Fruit fly (Drosophila melanogaster) whole organism, embryonic: Measurements from ENCODE around the gene Atg2.

Experiments
- ATbp ChIP-seq: fragments of 200-800 bp; sonication (Bioruptor generic); optimal IDR thresholded peaks from 2 replicates; lab custom pipeline; 2017; ENCODE audit warnings: missing biosample characterization, mild to moderate bottlenecking, missing genetic modification characterization, missing genetic modification reagents
- Ada2b ChIP-seq: fragments of 200-800 bp; sonication (Bioruptor generic); IDR thresholded peaks from 2 replicates; pipeline ENCODE4 v1.3.6; 2022; ENCODE audit warnings: missing biosample characterization, missing genetic modification characterization
- CG10543 ChIP-seq: fragments of 200-800 bp; sonication (Bioruptor generic); optimal IDR thresholded peaks from 3 replicates; lab custom pipeline; 2017; ENCODE audit warnings: missing biosample characterization, mild to moderate bottlenecking, missing genetic modification characterization, moderate library complexity
- CG11504 ChIP-seq: fragments of 200-800 bp; sonication (Bioruptor generic); optimal IDR thresholded peaks from 3 replicates; lab custom pipeline; 2019; ENCODE audit warnings: missing biosample characterization, mild to moderate bottlenecking, missing genetic modification characterization, moderate library complexity
- CG12769 ChIP-seq: fragments of 200-800 bp; sonication (Bioruptor generic); optimal IDR thresholded peaks from 2 replicates; lab custom pipeline; 2019; ENCODE audit warnings: missing biosample characterization, mild to moderate bottlenecking, missing genetic modification characterization, moderate library complexity
- CG14441 ChIP-seq: fragments of 200-800 bp; sonication (Bioruptor generic); IDR thresholded peaks from 2 replicates; pipeline ENCODE4 v1.3.6; 2022; ENCODE audit warnings: missing biosample characterization, missing genetic modification characterization
- CG17612 ChIP-seq: fragments of 200-800 bp; sonication (Bioruptor generic); IDR thresholded peaks from 2 replicates; pipeline ENCODE4 v1.3.6; 2022; ENCODE audit warnings: missing biosample characterization, missing genetic modification characterization
- CG18011 ChIP-seq: fragments of 200-800 bp; sonication (Bioruptor generic); optimal IDR thresholded peaks from 2 replicates; lab custom pipeline; 2017; ENCODE audit warnings: missing biosample characterization, missing genetic modification characterization, mild to moderate bottlenecking, moderate library complexity, missing genotype
- CG18476 ChIP-seq: fragments of 200-800 bp; sonication (Bioruptor generic); optimal IDR thresholded peaks from 2 replicates; lab custom pipeline; 2016; ENCODE audit warnings: missing biosample characterization, mild to moderate bottlenecking, missing genetic modification characterization
- CG2116 ChIP-seq: fragments of 200-800 bp; sonication (Bioruptor generic); optimal IDR thresholded peaks from 3 replicates; lab custom pipeline; 2018; ENCODE audit warnings: missing biosample characterization, mild to moderate bottlenecking, missing genetic modification characterization
- CG2120 ChIP-seq: fragments of 200-800 bp; sonication (Bioruptor generic); optimal IDR thresholded peaks from 3 replicates; lab custom pipeline; 2016; ENCODE audit warnings: missing biosample characterization, missing genetic modification characterization
- CG2678 ChIP-seq: fragments of 200-800 bp; sonication (Bioruptor generic); optimal IDR thresholded peaks from 3 replicates; lab custom pipeline; 2019; ENCODE audit warnings: missing biosample characterization, mild to moderate bottlenecking, missing genetic modification characterization, moderate library complexity
- CG31441 ChIP-seq: fragments of 200-800 bp; sonication (Bioruptor generic); IDR thresholded peaks from 2 replicates; pipeline ENCODE4 v1.3.6; 2022; ENCODE audit warnings: missing biosample characterization, missing genetic modification characterization
- CG32532 ChIP-seq: fragments of 200-800 bp; sonication (Bioruptor generic); IDR thresholded peaks from 2 replicates; pipeline ENCODE4 v1.3.6; 2022; ENCODE audit warnings: missing biosample characterization, missing genetic modification characterization
- CG3407 ChIP-seq: fragments of 200-800 bp; sonication (Bioruptor generic); optimal IDR thresholded peaks from 2 replicates; lab custom pipeline; 2018; ENCODE audit warnings: missing biosample characterization, mild to moderate bottlenecking, missing genetic modification characterization
- CG4328 ChIP-seq: fragments of 200-800 bp; sonication (Bioruptor generic); optimal IDR thresholded peaks from 3 replicates; lab custom pipeline; 2017; ENCODE audit warnings: missing biosample characterization, missing genetic modification reagents, missing genetic modification characterization
- CG4360 ChIP-seq: fragments of 200-800 bp; sonication (Bioruptor generic); IDR thresholded peaks from 2 replicates; pipeline ENCODE4 v1.3.6; 2022; ENCODE audit warnings: missing biosample characterization, missing genetic modification characterization
- CG4617 ChIP-seq: fragments of 200-800 bp; sonication (Bioruptor generic); optimal IDR thresholded peaks from 3 replicates; lab custom pipeline; 2016; ENCODE audit warnings: missing biosample characterization, missing genetic modification characterization, borderline replicate concordance
- CG8388 ChIP-seq: fragments of 200-800 bp; sonication (Bioruptor generic); optimal IDR thresholded peaks from 2 replicates; lab custom pipeline; 2019; ENCODE audit warnings: missing biosample characterization, mild to moderate bottlenecking, missing genetic modification characterization, moderate library complexity
- CG9727 ChIP-seq: fragments of 200-800 bp; sonication (Bioruptor generic); optimal IDR thresholded peaks from 3 replicates; lab custom pipeline; 2017; ENCODE audit warnings: missing biosample characterization, mild to moderate bottlenecking, missing genetic modification characterization
- CHES-1-like ChIP-seq: fragments of 200-800 bp; sonication (Bioruptor generic); optimal IDR thresholded peaks from 2 replicates; lab custom pipeline; 2016; ENCODE audit warnings: missing biosample characterization, missing genetic modification characterization
- Dip3 ChIP-seq: fragments of 200-800 bp; sonication (Bioruptor generic); optimal IDR thresholded peaks from 3 replicates; lab custom pipeline; 2016; ENCODE audit warnings: missing biosample characterization, missing genetic modification characterization
- Ets65A ChIP-seq: fragments of 200-800 bp; sonication (Bioruptor generic); peaks from one replicate; lab custom pipeline; 2016; ENCODE audit warnings: missing biosample characterization, missing genetic modification characterization
- Hmx ChIP-seq: fragments of 200-800 bp; sonication (Bioruptor generic); optimal IDR thresholded peaks from 2 replicates; lab custom pipeline; 2016; ENCODE audit warnings: missing biosample characterization, missing genetic modification characterization
- Mrtf ChIP-seq: fragments of 200-800 bp; sonication (Bioruptor generic); IDR thresholded peaks from 3 replicates; pipeline ENCODE4 v1.3.6; 2022; ENCODE audit warnings: missing biosample characterization, missing genetic modification characterization
- NFAT ChIP-seq: fragments of 200-800 bp; sonication (Bioruptor generic); IDR thresholded peaks from 2 replicates; pipeline ENCODE4 v1.3.6; 2022; ENCODE audit warnings: missing biosample characterization, missing genetic modification characterization
- NfI ChIP-seq: fragments of 200-800 bp; sonication (Bioruptor generic); optimal IDR thresholded peaks from 3 replicates; lab custom pipeline; 2018; ENCODE audit warnings: missing biosample characterization, mild to moderate bottlenecking, missing genetic modification characterization, moderate library complexity
- Sox102F ChIP-seq: fragments of 200-800 bp; sonication (Bioruptor generic); optimal IDR thresholded peaks from 2 replicates; lab custom pipeline; 2018; ENCODE audit warnings: missing biosample characterization, mild to moderate bottlenecking, missing genetic modification characterization, moderate library complexity
- Vsx1 ChIP-seq: fragments of 200-800 bp; sonication (Bioruptor generic); optimal IDR thresholded peaks from 2 replicates; lab custom pipeline; 2017; ENCODE audit warnings: missing biosample characterization, mild to moderate bottlenecking, missing genetic modification characterization, missing genetic modification reagents
- Xrp1 ChIP-seq: fragments of 200-800 bp; sonication (Bioruptor generic); IDR thresholded peaks from 2 replicates; pipeline ENCODE4 v1.3.6; 2022; ENCODE audit warnings: missing biosample characterization, missing genetic modification characterization
- az2 ChIP-seq: fragments of 200-800 bp; sonication (Bioruptor generic); optimal IDR thresholded peaks from 3 replicates; lab custom pipeline; 2016; ENCODE audit warnings: missing biosample characterization, missing genetic modification characterization
- bbx ChIP-seq: fragments of 200-800 bp; sonication (Bioruptor generic); IDR thresholded peaks from 2 replicates; pipeline ENCODE4 v1.3.6; 2022; ENCODE audit warnings: missing biosample characterization, missing genetic modification characterization; ENCODE audit not compliant: partially characterized antibody
- ci ChIP-seq: fragments of 200-800 bp; sonication (Bioruptor generic); IDR thresholded peaks from 3 replicates; pipeline ENCODE4 v1.3.6; 2022; ENCODE audit warnings: missing biosample characterization, missing genetic modification characterization
- dpn ChIP-seq, 2 experiments: fragments of 200-800 bp; sonication (Bioruptor generic); optimal IDR thresholded peaks; 3 replicates each; lab custom pipeline; 2016; ENCODE audit warnings: missing biosample characterization in 2 of 2, missing genetic modification characterization in 2 of 2
- gem ChIP-seq: fragments of 200-800 bp; sonication (Bioruptor generic); optimal IDR thresholded peaks from 2 replicates; lab custom pipeline; 2019; ENCODE audit warnings: missing biosample characterization, mild to moderate bottlenecking, missing genetic modification characterization, moderate library complexity
- hkb ChIP-seq, 2 experiments: fragments of 200-800 bp in 1 of 2; fragments of >200 bp in 1 of 2; sonication (Bioruptor generic) in 1 of 2; IDR thresholded peaks in 1 of 2; optimal IDR thresholded peaks in 1 of 2; 2 replicates each; pipeline versions ENCODE4 v1.3.6 to Lab custom; 2017 to 2022; ENCODE audit warnings: missing biosample characterization in 1 of 2, missing genetic modification characterization in 1 of 2
- kah ChIP-seq: fragments of 200-800 bp; sonication (Bioruptor generic); optimal IDR thresholded peaks from 2 replicates; lab custom pipeline; 2018; ENCODE audit warnings: missing biosample characterization, mild to moderate bottlenecking, missing genetic modification characterization
- pan ChIP-seq, 4 experiments: fragments of >200 bp in 3 of 4; fragments of 200-800 bp in 1 of 4; sonication (Bioruptor generic) in 1 of 4; optimal IDR thresholded peaks in 3 of 4; IDR thresholded peaks in 1 of 4; 2 replicates each; pipeline versions ENCODE4 v1.3.6 to Lab custom; 2017 to 2022; ENCODE audit warnings: missing biosample characterization in 2 of 4, missing genetic modification characterization in 2 of 4, mixed read lengths in 1 of 4
- row ChIP-seq: fragments of 200-800 bp; sonication (Bioruptor generic); IDR thresholded peaks from 3 replicates; pipeline ENCODE4 v1.3.6; 2022; ENCODE audit warnings: missing biosample characterization, missing genetic modification characterization
- sc ChIP-seq, 3 experiments: fragments of >200 bp in 2 of 3; fragments of 200-800 bp in 1 of 3; sonication (Bioruptor generic) in 1 of 3; optimal IDR thresholded peaks; 2 replicates in 2 of 3; 3 replicates in 1 of 3; lab custom pipeline; 2017; ENCODE audit warnings: mild to moderate bottlenecking in 1 of 3, missing biosample characterization in 1 of 3, missing genetic modification characterization in 1 of 3, missing genetic modification reagents in 1 of 3
- slbo ChIP-seq: fragments of 200-800 bp; sonication (Bioruptor generic); IDR thresholded peaks from 2 replicates; pipeline ENCODE4 v1.3.6; 2022; ENCODE audit warnings: missing biosample characterization, missing genetic modification characterization
- slou ChIP-seq: fragments of 200-800 bp; sonication (Bioruptor generic); optimal IDR thresholded peaks from 3 replicates; lab custom pipeline; 2016; ENCODE audit warnings: missing biosample characterization, missing genetic modification characterization
- sob ChIP-seq: fragments of 200-800 bp; sonication (Bioruptor generic); IDR thresholded peaks from 2 replicates; pipeline ENCODE4 v1.3.6; 2022; ENCODE audit warnings: missing biosample characterization, missing genetic modification characterization
- sr ChIP-seq: fragments of 200-800 bp; sonication (Bioruptor generic); IDR thresholded peaks from 3 replicates; pipeline ENCODE4 v1.3.6; 2022; ENCODE audit warnings: missing biosample characterization, missing genetic modification characterization
- sug ChIP-seq: fragments of 200-800 bp; optimal IDR thresholded peaks from 2 replicates; lab custom pipeline; 2019; ENCODE audit warnings: missing biosample characterization, mild to moderate bottlenecking, missing genetic modification characterization, moderate library complexity
- tgo ChIP-seq: fragments of 200-800 bp; sonication (Bioruptor generic); IDR thresholded peaks from 3 replicates; pipeline ENCODE4 v1.3.6; 2022; ENCODE audit warnings: missing biosample characterization, missing genetic modification characterization
- tna ChIP-seq: fragments of 200-800 bp; sonication (Bioruptor generic); IDR thresholded peaks from 2 replicates; pipeline ENCODE4 v1.3.6; 2022; ENCODE audit warnings: missing biosample characterization, missing genetic modification characterization; ENCODE audit not compliant: partially characterized antibody

Gene Atg2

DNA sequence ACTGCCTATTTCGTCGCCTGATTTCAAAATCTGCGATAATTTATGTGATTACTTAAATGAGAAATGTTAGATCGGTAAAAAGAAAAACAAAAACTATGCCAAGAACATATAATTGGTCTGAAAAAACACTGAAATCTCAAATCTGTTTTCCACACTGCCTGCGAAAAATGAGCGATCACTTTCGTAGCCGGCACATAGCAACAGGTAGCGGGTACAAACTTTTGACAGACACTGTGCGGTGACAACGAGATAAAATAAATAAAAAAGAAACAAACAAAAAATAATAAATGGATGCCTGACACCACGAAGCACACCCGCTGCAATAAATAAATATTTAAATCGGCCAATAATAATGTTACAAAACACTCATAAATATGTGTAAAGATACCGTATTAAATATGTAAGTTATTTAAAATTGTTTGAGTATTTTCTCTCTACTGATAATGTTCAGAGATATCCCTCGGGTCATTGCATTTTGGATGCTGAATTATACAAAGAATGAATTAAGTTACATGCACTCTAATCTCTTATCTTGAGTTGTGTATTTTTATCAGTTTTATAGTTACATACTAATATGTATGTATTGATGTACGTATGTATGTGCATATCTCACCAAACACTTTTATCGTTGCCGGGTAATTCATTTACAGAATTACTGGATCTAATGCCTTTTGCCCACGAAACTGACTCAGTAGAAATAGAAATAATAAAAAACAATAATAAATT lies 9.0 kb upstream of the Atg2 start:
- TF ChIP-seq az2: peak; percentile 22
- peak; percentile 42 for TF ChIP-seq gem
- TF ChIP-seq CG8388 (GFP tag; lab: Kevin White, UChicago): peak; percentile 99
- peak; percentile 23; the same call in 1 of the 3 replicates for TF ChIP-seq ci (GFP tag; lab: Robert Waterston, UW)
- TF ChIP-seq kah: peak; percentile 70
- peak; percentile 28 for TF ChIP-seq NfI
- peak; percentile 38; the same call in 1 of the 2 replicates for TF ChIP-seq NFAT (GFP tag; lab: Robert Waterston, UW)
- TF ChIP-seq tna: no peak
- peak; percentile 30 for TF ChIP-seq CG11504 (tag; lab: Kevin White, UChicago)
- no peak for TF ChIP-seq CG4617
- TF ChIP-seq CG18011 (GFP tag; lab: Kevin White, UChicago): no peak
- peak; percentile 38 for TF ChIP-seq Sox102F (GFP tag; lab: Kevin White, UChicago)
- TF ChIP-seq pan (optimal IDR thresholded peaks at IDR 0.05; lab: Kevin White, UChicago): no peak
- peak in 1 of 2 experiments; percentile 30 for TF ChIP-seq pan (GFP tag; optimal IDR thresholded peaks at IDR 0.05 in 1 of 2, IDR thresholded peaks at IDR 0.05 in 1 of 2)
- no peak for TF ChIP-seq dpn (GFP tag; optimal IDR thresholded peaks at IDR 0.05; lab: Kevin White, UChicago)
- TF ChIP-seq sob: peak; percentile 46; the same call in 1 of the 2 replicates
- TF ChIP-seq CG32532 (GFP tag; lab: Robert Waterston, UW): peak; percentile 32; the same call in 1 of the 2 replicates
- TF ChIP-seq slou (GFP tag; lab: Kevin White, UChicago): no peak
- TF ChIP-seq CG18476: peak; percentile 19
- no peak for TF ChIP-seq sug (tag; lab: Kevin White, UChicago)
- TF ChIP-seq Xrp1: peak; percentile 9; the same call in 1 of the 2 replicates
- peak; percentile 4 for TF ChIP-seq ATbp (GFP tag; lab: Kevin White, UChicago)
- peak; percentile 34 for TF ChIP-seq CG10543 (GFP tag; lab: Kevin White, UChicago)
- 0 out of 3 replicates have a peak, but pooled peaks have one; percentile 5 for TF ChIP-seq sr (GFP tag; lab: Robert Waterston, UW)
- no peak for TF ChIP-seq CG12769
- TF ChIP-seq Hmx (GFP tag; lab: Kevin White, UChicago): no peak
- TF ChIP-seq hkb (optimal IDR thresholded peaks at IDR 0.05; lab: Kevin White, UChicago): no peak
- TF ChIP-seq hkb (GFP tag; IDR thresholded peaks at IDR 0.05; lab: Robert Waterston, UW): 0 out of 2 replicates have a peak, but pooled peaks have one; percentile 22
- no peak for TF ChIP-seq CHES-1-like (GFP tag; lab: Kevin White, UChicago)
- no peak for TF ChIP-seq CG2116 (GFP tag; lab: Kevin White, UChicago)
- peak; percentile 5 for TF ChIP-seq Dip3 (GFP tag; lab: Kevin White, UChicago)
- TF ChIP-seq bbx (GFP tag; lab: Robert Waterston, UW): no peak
- peak; percentile 69 for TF ChIP-seq row (GFP tag; lab: Robert Waterston, UW)
- TF ChIP-seq tgo (GFP tag; lab: Robert Waterston, UW): peak; percentile 33; the same call in 2 of the 3 replicates
- peak; percentile 19; the same call in 1 of the 2 replicates for TF ChIP-seq CG4360 (GFP tag; lab: Robert Waterston, UW)
- TF ChIP-seq CG17612 (GFP tag; lab: Robert Waterston, UW): no peak
- no peak for TF ChIP-seq CG3407 (GFP tag; lab: Kevin White, UChicago)
- TF ChIP-seq Mrtf (GFP tag; lab: Robert Waterston, UW): no peak; the same call in 1 of the 3 replicates
- TF ChIP-seq CG31441 (GFP tag; lab: Robert Waterston, UW): peak; percentile 32; the same call in 1 of the 2 replicates
- peak; percentile 4 for TF ChIP-seq Vsx1
- peak; percentile 31; the same call in 1 of the 2 replicates for TF ChIP-seq CG14441
- peak; percentile 4 for TF ChIP-seq CG2678 (tag; lab: Kevin White, UChicago)
- no peak for TF ChIP-seq CG9727
- TF ChIP-seq Ada2b (GFP tag; lab: Robert Waterston, UW): peak; percentile 37; the same call in 1 of the 2 replicates
- peak; percentile 43 for TF ChIP-seq CG4328
- TF ChIP-seq CG2120 (GFP tag; lab: Kevin White, UChicago): peak; percentile 0
- no peak for TF ChIP-seq sc (optimal IDR thresholded peaks at IDR 0.05; lab: Kevin White, UChicago)
- TF ChIP-seq sc (GFP tag; optimal IDR thresholded peaks at IDR 0.05; lab: Kevin White, UChicago): no peak
- TF ChIP-seq Ets65A (GFP tag; lab: Kevin White, UChicago): peak; percentile 94
- peak; percentile 64 for TF ChIP-seq slbo
